Worm (Caenorhabditis elegans) whole organism, L1 larva: ENCODE results near the gene ZC8.6.

Source experiments
- F16B12.6 ChIP-seq: fragments of 150-350 bp; optimal IDR thresholded peaks from 2 replicates; lab custom pipeline; 2014; ENCODE audit warnings: missing biosample characterization, missing genetic modification characterization
- ces-1 ChIP-seq: fragments of 150-350 bp; optimal IDR thresholded peaks from 2 replicates; lab custom pipeline; 2014; ENCODE audit warnings: missing biosample characterization, missing genetic modification reagents, missing genetic modification characterization
- fkh-10 ChIP-seq: sonication (generic microtip); optimal IDR thresholded peaks from 2 replicates; lab custom pipeline; 2017; ENCODE audit warnings: missing biosample characterization, missing genetic modification reagents, missing genetic modification characterization
- lin-13 ChIP-seq: fragments of 150-350 bp; optimal IDR thresholded peaks from 2 replicates; lab custom pipeline; 2014; ENCODE audit warnings: missing biosample characterization, missing genetic modification reagents, missing genetic modification characterization
- lin-39 ChIP-seq: fragments of 150-350 bp; optimal IDR thresholded peaks from 2 replicates; lab custom pipeline; 2014; ENCODE audit warnings: missing biosample characterization, missing genetic modification reagents, missing genetic modification characterization
- nhr-12 ChIP-seq: sonication (generic microtip); optimal IDR thresholded peaks from 2 replicates; lab custom pipeline; 2017; ENCODE audit warnings: missing biosample characterization, missing genetic modification characterization
- nhr-237 ChIP-seq: fragments of 150-350 bp; optimal IDR thresholded peaks from 2 replicates; lab custom pipeline; 2014; ENCODE audit warnings: missing biosample characterization, missing genetic modification characterization
- pag-3 ChIP-seq: sonication (generic microtip); optimal IDR thresholded peaks from 2 replicates; lab custom pipeline; 2017; ENCODE audit warnings: missing genetic modification characterization, mild to moderate bottlenecking, missing compliant biosample characterization, antibody characterized with exemption, borderline replicate concordance; ENCODE audit not compliant: insufficient read depth

- TF ChIP-seq pag-3 (tag; lab: Kevin White, UChicago) (no peak), lin-39 (tag; lab: Kevin White, UChicago) (no peak), F16B12.6 (no peak), fkh-10 (GFP tag; lab: Kevin White, UChicago) (no peak), lin-13 (GFP tag; lab: Kevin White, UChicago) (no peak), nhr-12 (tag; lab: Kevin White, UChicago) (no peak), ces-1 (GFP tag; lab: Kevin White, UChicago) (no peak), nhr-237 (tag; lab: Kevin White, UChicago) (no peak)
Measured at ce11 chrX:5009000-5009399, 11.6 kb upstream of the ZC8.6 start, which contains the start of gene hsd-3.
